Fruit fly (Drosophila melanogaster) whole organism, embryonic: ENCODE measurements around the gene CG1607.

Source experiments
- CG10462 ChIP-seq: fragments of 200-800 bp; sonication (Bioruptor generic); optimal IDR thresholded peaks from 2 replicates; lab custom pipeline; 2016; ENCODE audit warnings: missing biosample characterization, missing genetic modification characterization
- CG11247 ChIP-seq: fragments of 200-800 bp; sonication (Bioruptor generic); IDR thresholded peaks from 2 replicates; pipeline ENCODE4 v1.3.6; 2022; ENCODE audit warnings: missing biosample characterization, missing genetic modification characterization
- CG11695 ChIP-seq: fragments of 200-800 bp; sonication (Bioruptor generic); IDR thresholded peaks from 3 replicates; pipeline ENCODE4 v1.3.6; 2022; ENCODE audit warnings: missing biosample characterization, missing genetic modification characterization
- CG11723 ChIP-seq: fragments of 200-800 bp; sonication (Bioruptor generic); optimal IDR thresholded peaks from 2 replicates; lab custom pipeline; 2017; ENCODE audit warnings: missing biosample characterization, mild to moderate bottlenecking, missing genetic modification characterization
- CG13287 ChIP-seq: fragments of 200-800 bp; sonication (Bioruptor generic); IDR thresholded peaks from 2 replicates; pipeline ENCODE4 v1.3.6; 2022; ENCODE audit warnings: missing biosample characterization, missing genetic modification characterization; ENCODE audit not compliant: partially characterized antibody
- CG13424 ChIP-seq: fragments of 200-800 bp; sonication (Bioruptor generic); optimal IDR thresholded peaks from 2 replicates; lab custom pipeline; 2019; ENCODE audit warnings: missing biosample characterization, mild to moderate bottlenecking, missing genetic modification characterization, moderate library complexity
- CG14710 ChIP-seq: fragments of 200-800 bp; sonication (Bioruptor generic); optimal IDR thresholded peaks from 3 replicates; lab custom pipeline; 2019; ENCODE audit warnings: missing biosample characterization, mild to moderate bottlenecking, missing genetic modification characterization, moderate library complexity
- CG1602 ChIP-seq: fragments of 200-800 bp; sonication (Bioruptor generic); optimal IDR thresholded peaks from 3 replicates; lab custom pipeline; 2016; ENCODE audit warnings: missing biosample characterization, missing genetic modification characterization
- CG16863 ChIP-seq: fragments of 200-800 bp; sonication (Bioruptor generic); optimal IDR thresholded peaks from 3 replicates; lab custom pipeline; 2016; ENCODE audit warnings: missing biosample characterization, missing genetic modification characterization
- CG17359 ChIP-seq: fragments of 200-800 bp; sonication (Bioruptor generic); optimal IDR thresholded peaks from 3 replicates; lab custom pipeline; 2018; ENCODE audit warnings: missing biosample characterization, mild to moderate bottlenecking, missing genetic modification characterization, moderate library complexity
- CG17802 ChIP-seq: fragments of 200-800 bp; sonication (Bioruptor generic); optimal IDR thresholded peaks from 2 replicates; lab custom pipeline; 2018; ENCODE audit warnings: missing biosample characterization, mild to moderate bottlenecking, missing genetic modification characterization, moderate library complexity
- CG1832 ChIP-seq: fragments of 200-800 bp; sonication (Bioruptor generic); optimal IDR thresholded peaks from 2 replicates; lab custom pipeline; 2017; ENCODE audit warnings: missing biosample characterization, mild to moderate bottlenecking, missing genetic modification characterization, inconsistent platforms
- CG2129 ChIP-seq: fragments of 200-800 bp; sonication (Bioruptor generic); IDR thresholded peaks from 2 replicates; pipeline ENCODE4 v1.3.6; 2022; ENCODE audit warnings: missing biosample characterization, missing genetic modification characterization; ENCODE audit not compliant: partially characterized antibody
- CG2678 ChIP-seq: fragments of 200-800 bp; sonication (Bioruptor generic); optimal IDR thresholded peaks from 3 replicates; lab custom pipeline; 2019; ENCODE audit warnings: missing biosample characterization, mild to moderate bottlenecking, missing genetic modification characterization, moderate library complexity
- CG31224 ChIP-seq: fragments of 200-800 bp; sonication (Bioruptor generic); IDR thresholded peaks from 2 replicates; pipeline ENCODE4 v1.3.6; 2022; ENCODE audit warnings: missing biosample characterization, missing genetic modification characterization
- CG32532 ChIP-seq: fragments of 200-800 bp; sonication (Bioruptor generic); IDR thresholded peaks from 2 replicates; pipeline ENCODE4 v1.3.6; 2022; ENCODE audit warnings: missing biosample characterization, missing genetic modification characterization
- CG5180 ChIP-seq: fragments of 200-800 bp; sonication (Bioruptor generic); optimal IDR thresholded peaks from 3 replicates; lab custom pipeline; 2017; ENCODE audit warnings: missing biosample characterization, missing genetic modification characterization, mild to moderate bottlenecking, moderate library complexity, missing genetic modification reagents
- CG8089 ChIP-seq: fragments of 200-800 bp; sonication (Bioruptor generic); optimal IDR thresholded peaks from 3 replicates; lab custom pipeline; 2016; ENCODE audit warnings: missing biosample characterization, missing genetic modification characterization
- CG8944 ChIP-seq: fragments of 200-800 bp; sonication (Bioruptor generic); optimal IDR thresholded peaks from 3 replicates; lab custom pipeline; 2016; ENCODE audit warnings: missing biosample characterization, missing genetic modification characterization
- CG9215 ChIP-seq: fragments of 200-800 bp; sonication (Bioruptor generic); IDR thresholded peaks from 2 replicates; pipeline ENCODE4 v1.3.6; 2022; ENCODE audit warnings: missing biosample characterization, missing genetic modification characterization
- CG9797 ChIP-seq: fragments of 200-800 bp; sonication (Bioruptor generic); optimal IDR thresholded peaks from 3 replicates; lab custom pipeline; 2018; ENCODE audit warnings: missing biosample characterization, mild to moderate bottlenecking, missing genetic modification characterization
- Dfd ChIP-seq, 2 experiments: fragments of >200 bp; optimal IDR thresholded peaks; 2 replicates each; lab custom pipeline; 2017; ENCODE audit warnings: missing biosample characterization in 2 of 2, missing genetic modification characterization in 2 of 2
- Dip3 ChIP-seq: fragments of 200-800 bp; sonication (Bioruptor generic); optimal IDR thresholded peaks from 3 replicates; lab custom pipeline; 2016; ENCODE audit warnings: missing biosample characterization, missing genetic modification characterization
- Doc2 ChIP-seq: fragments of 200-800 bp; sonication (Bioruptor generic); IDR thresholded peaks from 2 replicates; pipeline ENCODE4 v1.3.6; 2022; ENCODE audit warnings: missing biosample characterization, missing genetic modification characterization
- Doc3 ChIP-seq: fragments of 200-800 bp; sonication (Bioruptor generic); IDR thresholded peaks from 3 replicates; pipeline ENCODE4 v1.3.6; 2022; ENCODE audit warnings: missing biosample characterization, missing genetic modification characterization; ENCODE audit not compliant: partially characterized antibody
- Drgx ChIP-seq: fragments of 200-800 bp; sonication (Bioruptor generic); IDR thresholded peaks from 2 replicates; pipeline ENCODE4 v1.3.6; 2022; ENCODE audit warnings: missing biosample characterization, missing genetic modification characterization
- E2f1 ChIP-seq: fragments of 200-800 bp; sonication (Bioruptor generic); IDR thresholded peaks from 2 replicates; pipeline ENCODE4 v1.3.6; 2022; ENCODE audit warnings: missing biosample characterization, missing genetic modification characterization
- HHEX ChIP-seq: fragments of 200-800 bp; sonication (Bioruptor generic); optimal IDR thresholded peaks from 3 replicates; lab custom pipeline; 2017; ENCODE audit warnings: missing biosample characterization, mild to moderate bottlenecking, missing genetic modification characterization, missing genetic modification reagents
- HLH54F ChIP-seq: fragments of 200-800 bp; sonication (Bioruptor generic); optimal IDR thresholded peaks from 3 replicates; lab custom pipeline; 2016; ENCODE audit warnings: missing biosample characterization, missing genetic modification characterization
- Hr39 ChIP-seq: fragments of >200 bp; optimal IDR thresholded peaks from 2 replicates; lab custom pipeline; 2017
- MESR4 ChIP-seq: fragments of 200-800 bp; sonication (Bioruptor generic); optimal IDR thresholded peaks from 2 replicates; lab custom pipeline; 2018; ENCODE audit warnings: missing biosample characterization, mild to moderate bottlenecking, missing genetic modification characterization, moderate library complexity
- Mad ChIP-seq: fragments of 200-800 bp; sonication (Bioruptor generic); optimal IDR thresholded peaks from 2 replicates; lab custom pipeline; 2016; ENCODE audit warnings: missing biosample characterization, missing genetic modification characterization
- NC2α ChIP-seq: fragments of 200-800 bp; sonication (Bioruptor generic); optimal IDR thresholded peaks from 2 replicates; lab custom pipeline; 2016; ENCODE audit warnings: missing biosample characterization, missing genetic modification characterization
- NC2β ChIP-seq: fragments of 200-800 bp; sonication (Bioruptor generic); optimal IDR thresholded peaks from 2 replicates; lab custom pipeline; 2016; ENCODE audit warnings: missing biosample characterization, missing genetic modification characterization
- Oaz ChIP-seq: fragments of 200-800 bp; sonication (Bioruptor generic); IDR thresholded peaks from 2 replicates; pipeline ENCODE4 v1.3.6; 2022; ENCODE audit warnings: missing biosample characterization, missing genetic modification characterization
- Spps ChIP-seq: fragments of 200-800 bp; sonication (Bioruptor generic); optimal IDR thresholded peaks from 2 replicates; lab custom pipeline; 2018; ENCODE audit warnings: missing biosample characterization, mild to moderate bottlenecking, missing genetic modification characterization
- Usf ChIP-seq: fragments of 200-800 bp; sonication (Bioruptor generic); optimal IDR thresholded peaks from 2 replicates; lab custom pipeline; 2017; ENCODE audit warnings: missing genotype, missing biosample characterization, missing genetic modification characterization
- ac ChIP-seq: fragments of 200-800 bp; sonication (Bioruptor generic); optimal IDR thresholded peaks from 3 replicates; lab custom pipeline; 2017; ENCODE audit warnings: missing biosample characterization, mild to moderate bottlenecking, missing genetic modification characterization
- ara ChIP-seq: fragments of 200-800 bp; sonication (Bioruptor generic); IDR thresholded peaks from 2 replicates; pipeline ENCODE4 v1.3.6; 2022; ENCODE audit warnings: missing biosample characterization, missing genetic modification characterization
- ash1 ChIP-seq: fragments of 200-800 bp; sonication (Bioruptor generic); optimal IDR thresholded peaks from 2 replicates; lab custom pipeline; 2018; ENCODE audit warnings: missing biosample characterization, mild to moderate bottlenecking, missing genetic modification characterization
- cas ChIP-seq: fragments of 200-800 bp; sonication (Bioruptor generic); IDR thresholded peaks from 2 replicates; pipeline ENCODE4 v1.3.6; 2022; ENCODE audit warnings: missing biosample characterization, missing genetic modification characterization
- cg ChIP-seq: fragments of 200-800 bp; sonication (Bioruptor generic); optimal IDR thresholded peaks from 3 replicates; lab custom pipeline; 2019; ENCODE audit warnings: missing biosample characterization, mild to moderate bottlenecking, missing genetic modification characterization, moderate library complexity
- jumu ChIP-seq: fragments of 200-800 bp; sonication (Bioruptor generic); optimal IDR thresholded peaks from 3 replicates; lab custom pipeline; 2016; ENCODE audit warnings: missing biosample characterization, missing genetic modification characterization
- kay ChIP-seq: fragments of 200-800 bp; sonication (Bioruptor generic); optimal IDR thresholded peaks from 2 replicates; lab custom pipeline; 2016; ENCODE audit warnings: missing biosample characterization, missing genetic modification characterization
- luna ChIP-seq: fragments of 200-800 bp; sonication (Bioruptor generic); optimal IDR thresholded peaks from 2 replicates; lab custom pipeline; 2016; ENCODE audit warnings: missing biosample characterization, missing genetic modification characterization
- mld ChIP-seq: fragments of 200-800 bp; sonication (Bioruptor generic); IDR thresholded peaks from 3 replicates; pipeline ENCODE4 v1.3.6; 2022; ENCODE audit warnings: missing biosample characterization, missing genetic modification characterization; ENCODE audit not compliant: partially characterized antibody
- oc ChIP-seq: fragments of 200-800 bp; sonication (Bioruptor generic); optimal IDR thresholded peaks from 2 replicates; lab custom pipeline; 2018; ENCODE audit warnings: missing biosample characterization, mild to moderate bottlenecking, missing genetic modification characterization, moderate library complexity
- sug ChIP-seq: fragments of 200-800 bp; optimal IDR thresholded peaks from 2 replicates; lab custom pipeline; 2019; ENCODE audit warnings: missing biosample characterization, mild to moderate bottlenecking, missing genetic modification characterization, moderate library complexity
- vfl ChIP-seq: fragments of 200-800 bp; sonication (Bioruptor generic); optimal IDR thresholded peaks from 2 replicates; lab custom pipeline; 2016; ENCODE audit warnings: missing biosample characterization, missing genetic modification characterization
- zen ChIP-seq: fragments of 200-800 bp; sonication (Bioruptor generic); optimal IDR thresholded peaks from 3 replicates; lab custom pipeline; 2018; ENCODE audit warnings: missing biosample characterization, mild to moderate bottlenecking, missing genetic modification characterization, moderate library complexity
- zfh1 ChIP-seq: fragments of 200-800 bp; sonication (Bioruptor generic); IDR thresholded peaks from 3 replicates; pipeline ENCODE4 v1.3.6; 2022; ENCODE audit warnings: missing biosample characterization, missing genetic modification characterization

The CG1607 gene

DNA sequence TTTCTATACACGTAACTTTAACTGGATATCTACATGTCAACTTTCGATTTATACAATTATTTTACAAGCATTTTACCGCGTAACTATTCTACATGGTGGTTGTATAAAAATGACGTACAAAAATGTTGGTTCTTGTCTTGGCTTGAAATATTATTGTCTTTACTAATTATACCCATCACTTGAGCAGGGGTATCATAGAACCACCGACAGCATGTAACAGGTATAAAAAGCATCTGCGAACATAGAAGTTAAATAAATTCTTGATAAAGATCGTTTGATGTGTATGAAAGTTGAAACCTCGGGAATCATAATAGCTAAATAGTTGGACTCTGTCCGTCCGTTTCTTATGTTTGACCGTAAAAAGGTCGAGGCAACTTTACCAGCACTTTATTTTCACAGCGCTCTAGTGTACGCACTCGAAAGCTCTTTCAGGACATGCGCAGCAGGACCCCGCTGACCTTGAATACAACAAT is 657 bp upstream of the CG1607 start (continued):
- peak; percentile 59 for TF ChIP-seq CG13424
- TF ChIP-seq Doc3 (GFP tag; lab: Robert Waterston, UW) = no peak
- TF ChIP-seq CG2129 = no peak
- 0 out of 2 replicates have a peak, but pooled peaks have one; percentile 20 for TF ChIP-seq CG9215 (GFP tag; lab: Robert Waterston, UW)
- no peak for TF ChIP-seq CG9797 (GFP tag; lab: Kevin White, UChicago)
- no peak for TF ChIP-seq CG11723 (GFP tag; lab: Kevin White, UChicago)
- no peak for TF ChIP-seq cas (GFP tag; lab: Robert Waterston, UW)
- peak; percentile 13 for TF ChIP-seq CG8089
- TF ChIP-seq ac = no peak
- peak; percentile 42; the same call in 1 of the 2 replicates for TF ChIP-seq Oaz (GFP tag; lab: Robert Waterston, UW)
- TF ChIP-seq CG14710 (tag; lab: Kevin White, UChicago) = peak; percentile 22
- TF ChIP-seq Hr39 (lab: Kevin White, UChicago) = no peak
- peak; percentile 33 for TF ChIP-seq NC2β (GFP tag; lab: Kevin White, UChicago)
- TF ChIP-seq Doc2 (GFP tag; lab: Robert Waterston, UW) = no peak
- TF ChIP-seq Spps (tag; lab: Kevin White, UChicago) = no peak
- TF ChIP-seq zen = peak; percentile 15
- no peak for TF ChIP-seq Dfd (GFP tag; optimal IDR thresholded peaks at IDR 0.05; lab: Kevin White, UChicago)
- TF ChIP-seq CG1832 = no peak
- TF ChIP-seq HHEX = peak; percentile 9
- TF ChIP-seq CG2678 (tag; lab: Kevin White, UChicago) = peak; percentile 45
- peak; percentile 26; the same call in 1 of the 2 replicates for TF ChIP-seq CG31224
- TF ChIP-seq cg (GFP tag; lab: Kevin White, UChicago) = no peak
- TF ChIP-seq CG32532 (GFP tag; lab: Robert Waterston, UW) = peak; percentile 78
- 0 out of 2 replicates have a peak, but pooled peaks have one; percentile 37 for TF ChIP-seq CG11247 (GFP tag; lab: Robert Waterston, UW)
- peak; percentile 14 for TF ChIP-seq Mad
- no peak for TF ChIP-seq luna (GFP tag; lab: Kevin White, UChicago)
- TF ChIP-seq mld (GFP tag; lab: Robert Waterston, UW) = no peak
- no peak for TF ChIP-seq Usf (GFP tag; lab: Kevin White, UChicago)
- no peak for TF ChIP-seq CG5180
- 0 out of 2 replicates have a peak, but pooled peaks have one; percentile 14 for TF ChIP-seq E2f1 (GFP tag; lab: Robert Waterston, UW)
- peak; percentile 68; the same call in 2 of the 3 replicates for TF ChIP-seq zfh1 (GFP tag; lab: Robert Waterston, UW)
- no peak for TF ChIP-seq CG8944 (GFP tag; lab: Kevin White, UChicago)
- no peak for TF ChIP-seq ash1
- peak; percentile 29 for TF ChIP-seq sug (tag; lab: Kevin White, UChicago)
- no peak for TF ChIP-seq CG1602 (GFP tag; lab: Kevin White, UChicago)
- TF ChIP-seq CG13287 (GFP tag; lab: Robert Waterston, UW) = peak; percentile 17; the same call in 1 of the 2 replicates
- peak; percentile 67 for TF ChIP-seq Drgx (GFP tag; lab: Robert Waterston, UW)
- no peak for TF ChIP-seq oc
- no peak for TF ChIP-seq CG10462 (GFP tag; lab: Kevin White, UChicago)
- TF ChIP-seq Dip3 (GFP tag; lab: Kevin White, UChicago) = peak; percentile 69
- no peak; the same call in 2 of the 3 replicates for TF ChIP-seq CG11695 (GFP tag; lab: Robert Waterston, UW)
- peak; percentile 53 for TF ChIP-seq CG16863 (GFP tag; lab: Kevin White, UChicago)
- TF ChIP-seq jumu = peak; percentile 31
- peak; percentile 76 for TF ChIP-seq HLH54F (GFP tag; lab: Kevin White, UChicago)
- TF ChIP-seq CG17359 (tag; lab: Kevin White, UChicago) = peak; percentile 50
- TF ChIP-seq NC2α (GFP tag; lab: Kevin White, UChicago) = peak; percentile 44
- TF ChIP-seq kay (GFP tag; lab: Kevin White, UChicago) = no peak
- TF ChIP-seq ara (GFP tag; lab: Robert Waterston, UW) = 0 out of 2 replicates have a peak, but pooled peaks have one; percentile 34
- peak; percentile 2 for TF ChIP-seq CG17802 (tag; lab: Kevin White, UChicago)
- TF ChIP-seq MESR4 = peak; percentile 20
- no peak for TF ChIP-seq vfl
